Fruit fly (Drosophila melanogaster): ENCODE data around the gene CG7884.

CG7884 gene

dm6 chrX:19201630-19202029, 18.8 kb upstream of the CG7884 start, which contains the start of gene CG7990 (continued):
- TF ChIP-seq Hr39 (optimal IDR thresholded peaks at IDR 0.05) = no peak
- no peak for TF ChIP-seq CG12071 (GFP tag; optimal IDR thresholded peaks at IDR 0.05)
- TF ChIP-seq Vsx1 (GFP tag; optimal IDR thresholded peaks at IDR 0.05) = no peak
- no peak for TF ChIP-seq sug (tag; optimal IDR thresholded peaks at IDR 0.05)
- TF ChIP-seq CG6813 (GFP tag; optimal IDR thresholded peaks at IDR 0.05) = no peak
- no peak for TF ChIP-seq disco-r (GFP tag; optimal IDR thresholded peaks at IDR 0.05)
- no peak for TF ChIP-seq Hr3 (GFP tag; optimal IDR thresholded peaks at IDR 0.05)
- no peak for TF ChIP-seq ERR (GFP tag; optimal IDR thresholded peaks at IDR 0.05)
- TF ChIP-seq rib (GFP tag; IDR thresholded peaks at IDR 0.05) = no peak
- TF ChIP-seq E2f1 (GFP tag; IDR thresholded peaks at IDR 0.05) = no peak
- TF ChIP-seq Dbx (GFP tag; IDR thresholded peaks at IDR 0.05) = no peak
- no peak for TF ChIP-seq GATAe (GFP tag; conservative IDR thresholded peaks at IDR 0.05)
- TF ChIP-seq CG17385 (GFP tag; optimal IDR thresholded peaks at IDR 0.05) = no peak
- TF ChIP-seq usp (GFP tag; optimal IDR thresholded peaks at IDR 0.05) = no peak
- no peak for TF ChIP-seq nau (GFP tag; optimal IDR thresholded peaks at IDR 0.05)
- TF ChIP-seq NFAT (GFP tag; IDR thresholded peaks at IDR 0.05) = no peak
- no peak for TF ChIP-seq CG10267 (tag; optimal IDR thresholded peaks at IDR 0.05)
- no peak for TF ChIP-seq CG3163 (GFP tag; optimal IDR thresholded peaks at IDR 0.05)
- TF ChIP-seq CG14441 (GFP tag; IDR thresholded peaks at IDR 0.05) = no peak
- no peak for TF ChIP-seq fd64A (GFP tag; optimal IDR thresholded peaks at IDR 0.05)
- no peak for TF ChIP-seq CG7357 (GFP tag; IDR thresholded peaks at IDR 0.05)
- no peak for TF ChIP-seq CG9817 (tag; optimal IDR thresholded peaks at IDR 0.05)
- no peak for TF ChIP-seq Nf-YC (tag; optimal IDR thresholded peaks at IDR 0.05)
- TF ChIP-seq CG2116 (GFP tag; optimal IDR thresholded peaks at IDR 0.05) = no peak
- TF ChIP-seq maf-S (GFP tag; optimal IDR thresholded peaks at IDR 0.05) = no peak
- peak; percentile 35 for TF ChIP-seq ftz-f1 (GFP tag; optimal IDR thresholded peaks at IDR 0.05)
- no peak for TF ChIP-seq CG4730 (GFP tag; IDR thresholded peaks at IDR 0.05)
- no peak for TF ChIP-seq hb (GFP tag; IDR thresholded peaks at IDR 0.05; ENCODE audit: partially characterized antibody)
- TF ChIP-seq dysf (GFP tag; IDR thresholded peaks at IDR 0.05) = no peak
- no peak for TF ChIP-seq CG12236 (GFP tag; optimal IDR thresholded peaks at IDR 0.05)
- no peak for TF ChIP-seq exex (tag; optimal IDR thresholded peaks at IDR 0.05)
- TF ChIP-seq Atf3 (GFP tag; optimal IDR thresholded peaks at IDR 0.05) = no peak
- no peak for TF ChIP-seq ranshi (GFP tag; IDR thresholded peaks at IDR 0.05)
- TF ChIP-seq chm (GFP tag; IDR thresholded peaks at IDR 0.05) = no peak
- TF ChIP-seq sima (GFP tag; optimal IDR thresholded peaks at IDR 0.05) = no peak
- TF ChIP-seq CG16779 (GFP tag; IDR thresholded peaks at IDR 0.05) = no peak
- no peak for TF ChIP-seq kni (GFP tag; optimal IDR thresholded peaks at IDR 0.05)
- TF ChIP-seq Dek (tag; optimal IDR thresholded peaks at IDR 0.05) = no peak
- no peak for TF ChIP-seq CG13775 (GFP tag; optimal IDR thresholded peaks at IDR 0.05)
- TF ChIP-seq CG3726 (GFP tag; IDR thresholded peaks at IDR 0.05) = no peak
- peak; percentile 6 for TF ChIP-seq oc (tag; optimal IDR thresholded peaks at IDR 0.05)
- TF ChIP-seq CG12659 (GFP tag; optimal IDR thresholded peaks at IDR 0.05) = peak; percentile 27
- no peak for TF ChIP-seq tio (GFP tag; optimal IDR thresholded peaks at IDR 0.05)
- TF ChIP-seq CG9932 (GFP tag; IDR thresholded peaks at IDR 0.05) = no peak
- no peak for TF ChIP-seq CG30431 (GFP tag; optimal IDR thresholded peaks at IDR 0.05)
- no peak for TF ChIP-seq CG4617 (GFP tag; optimal IDR thresholded peaks at IDR 0.05; ENCODE audit: borderline replicate concordance)
- no peak for TF ChIP-seq CG8359 (GFP tag; optimal IDR thresholded peaks at IDR 0.05; ENCODE audit: borderline replicate concordance)
- no peak for TF ChIP-seq CG32767 (GFP tag; IDR thresholded peaks at IDR 0.05)
- no peak for TF ChIP-seq ttk (GFP tag; IDR thresholded peaks at IDR 0.05)
- TF ChIP-seq CG8281 (tag; optimal IDR thresholded peaks at IDR 0.05) = no peak
- no peak for TF ChIP-seq ci (GFP tag; IDR thresholded peaks at IDR 0.05)
- no peak for TF ChIP-seq salm (tag; optimal IDR thresholded peaks at IDR 0.05)
- TF ChIP-seq CG15479 (GFP tag; optimal IDR thresholded peaks at IDR 0.05) = no peak

Data from whole organism, embryonic.